Fruit fly (Drosophila melanogaster): ENCODE measurements around the gene CG14323.

The CG14323 gene

dm6 chr3R:17646102-17647050, 24.5 kb upstream of the CG14323 start (continued):
- peak; percentile 46; the same call in 1 of the 3 replicates for TF ChIP-seq CG34224 (GFP tag; IDR thresholded peaks at IDR 0.05; ENCODE audit: partially characterized antibody)
- no peak for TF ChIP-seq CG4282 (GFP tag; optimal IDR thresholded peaks at IDR 0.05)
- TF ChIP-seq Eip74EF (GFP tag; optimal IDR thresholded peaks at IDR 0.05): peak in 1 of 2 experiments; percentile 20
- no peak for TF ChIP-seq E2f2 (GFP tag; IDR thresholded peaks at IDR 0.05)
- 0 out of 3 replicates have a peak, but pooled peaks have one; percentile 9 for TF ChIP-seq CG34422 (GFP tag; IDR thresholded peaks at IDR 0.05)
- no peak for TF ChIP-seq Mad (GFP tag; optimal IDR thresholded peaks at IDR 0.05)
- peak; percentile 70 for TF ChIP-seq Sry-β (GFP tag; optimal IDR thresholded peaks at IDR 0.05)
- no peak for TF ChIP-seq ATbp (GFP tag; optimal IDR thresholded peaks at IDR 0.05)
- TF ChIP-seq Ets97D (GFP tag; optimal IDR thresholded peaks at IDR 0.05): peak; percentile 6
- peak; percentile 74; the same call in 1 of the 3 replicates for TF ChIP-seq HLH4C (GFP tag; IDR thresholded peaks at IDR 0.05; ENCODE audit: partially characterized antibody)
- peak; percentile 11 for TF ChIP-seq lab (GFP tag; optimal IDR thresholded peaks at IDR 0.05)
- peak; percentile 90 for TF ChIP-seq pfk (GFP tag; optimal IDR thresholded peaks at IDR 0.05)
- no peak for TF ChIP-seq PHDP (tag; optimal IDR thresholded peaks at IDR 0.05)
- peak; percentile 19 for TF ChIP-seq pros (GFP tag; optimal IDR thresholded peaks at IDR 0.05)
- peak; percentile 19 to 95 for TF ChIP-seq Pdp1 (GFP tag; optimal IDR thresholded peaks at IDR 0.05)
- peak; percentile 59 for TF ChIP-seq Ets65A (GFP tag)
- peak; percentile 39; the same call in 1 of the 2 replicates for TF ChIP-seq Rfx (GFP tag; IDR thresholded peaks at IDR 0.05)
- TF ChIP-seq CG34376 (GFP tag; optimal IDR thresholded peaks at IDR 0.05): peak; percentile 78
- TF ChIP-seq CG9609 (GFP tag; optimal IDR thresholded peaks at IDR 0.05): no peak
- peak; percentile 79 for TF ChIP-seq salm (tag; optimal IDR thresholded peaks at IDR 0.05)
- TF ChIP-seq knrl (GFP tag; IDR thresholded peaks at IDR 0.05; ENCODE audit: partially characterized antibody): peak; percentile 55; the same call in 2 of the 3 replicates
- no peak for TF ChIP-seq tap (tag; optimal IDR thresholded peaks at IDR 0.05)
- TF ChIP-seq slp2 (GFP tag; optimal IDR thresholded peaks at IDR 0.05): no peak
- no peak for TF ChIP-seq jing (GFP tag; optimal IDR thresholded peaks at IDR 0.05)
- no peak for TF ChIP-seq az2 (GFP tag; optimal IDR thresholded peaks at IDR 0.05)
- peak; percentile 86 for TF ChIP-seq CG16813 (GFP tag; IDR thresholded peaks at IDR 0.05; ENCODE audit: partially characterized antibody)
- TF ChIP-seq fd102C (GFP tag; optimal IDR thresholded peaks at IDR 0.05): peak; percentile 54
- 0 out of 2 replicates have a peak, but pooled peaks have one; percentile 15 for TF ChIP-seq CG6272 (GFP tag; IDR thresholded peaks at IDR 0.05)
- no peak for TF ChIP-seq Adf1 (GFP tag; IDR thresholded peaks at IDR 0.05)
- TF ChIP-seq wek (GFP tag; optimal IDR thresholded peaks at IDR 0.05): no peak
- TF ChIP-seq CG15479 (GFP tag; optimal IDR thresholded peaks at IDR 0.05): no peak
- peak; percentile 46; the same call in 1 of the 2 replicates for TF ChIP-seq ara (GFP tag; IDR thresholded peaks at IDR 0.05)
- peak; percentile 22 for TF ChIP-seq abd-A (tag; optimal IDR thresholded peaks at IDR 0.05)
- TF ChIP-seq tna (GFP tag; IDR thresholded peaks at IDR 0.05; ENCODE audit: partially characterized antibody): peak; percentile 59; the same call in 1 of the 2 replicates
- TF ChIP-seq CG2199 (GFP tag; IDR thresholded peaks at IDR 0.05): 0 out of 3 replicates have a peak, but pooled peaks have one; percentile 7
- TF ChIP-seq ato (GFP tag; IDR thresholded peaks at IDR 0.05; ENCODE audit: partially characterized antibody): peak; percentile 65; the same call in 1 of the 2 replicates
- 0 out of 2 replicates have a peak, but pooled peaks have one; percentile 35 for TF ChIP-seq NFAT (GFP tag; IDR thresholded peaks at IDR 0.05)
- TF ChIP-seq CG10321 (GFP tag; IDR thresholded peaks at IDR 0.05): no peak
- no peak for TF ChIP-seq Usf (GFP tag; optimal IDR thresholded peaks at IDR 0.05)
- TF ChIP-seq chn (GFP tag; optimal IDR thresholded peaks at IDR 0.05): no peak
- peak in 1 of 2 experiments; percentile 36 for TF ChIP-seq tll (GFP tag; optimal IDR thresholded peaks at IDR 0.05)
- TF ChIP-seq sens (GFP tag): peak; percentile 88
- peak; percentile 39; the same call in 1 of the 2 replicates for TF ChIP-seq CG13287 (GFP tag; IDR thresholded peaks at IDR 0.05; ENCODE audit: partially characterized antibody)
- TF ChIP-seq chm (GFP tag; IDR thresholded peaks at IDR 0.05): peak; percentile 20; the same call in 1 of the 2 replicates
- TF ChIP-seq CG2120 (GFP tag; optimal IDR thresholded peaks at IDR 0.05): peak; percentile 12
- no peak for TF ChIP-seq cg (GFP tag; optimal IDR thresholded peaks at IDR 0.05)

All from whole organism, embryonic.